Worm (Caenorhabditis elegans) whole organism, L4 larva: ENCODE measurements around the gene best-6.
"Not testable (repeated sequence)": the region's sequence is repeated elsewhere in the genome, so short reads cannot be mapped to it uniquely, and the experiment has no call there.

Experiments used
- F49E8.2 ChIP-seq: sonication (generic microtip); optimal IDR thresholded peaks from 2 replicates; lab custom pipeline; 2016; ENCODE audit warnings: missing compliant biosample characterization, mild to moderate bottlenecking, missing genetic modification characterization, borderline replicate concordance
- aha-1 ChIP-seq: fragments of 150-350 bp; peaks from one replicate; lab custom pipeline; 2014; ENCODE audit warnings: missing biosample characterization, missing genetic modification characterization
- arid-1 ChIP-seq: fragments of 200-800 bp; sonication (Bioruptor generic); conservative IDR thresholded peaks from 2 replicates; pipeline ENCODE4 v1.3.6; 2022; ENCODE audit warnings: missing genetic modification reagents, missing genetic modification characterization, missing compliant biosample characterization
- attf-4 ChIP-seq: sonication (generic microtip); optimal IDR thresholded peaks from 3 replicates; lab custom pipeline; 2017; ENCODE audit warnings: missing biosample characterization, missing genetic modification characterization
- ceh-62 ChIP-seq: sonication (generic microtip); optimal IDR thresholded peaks from 2 replicates; lab custom pipeline; 2017; ENCODE audit warnings: missing biosample characterization, missing genetic modification characterization
- ces-1 ChIP-seq: fragments of 150-350 bp; sonication (generic microtip); optimal IDR thresholded peaks from 4 replicates; lab custom pipeline; 2014; ENCODE audit warnings: missing biosample characterization, missing genetic modification reagents, missing genetic modification characterization
- daf-16 ChIP-seq, 3 experiments: sonication (generic microtip); optimal IDR thresholded peaks; 2 replicates each; lab custom pipeline; 2016 to 2017; ENCODE audit warnings: missing genetic modification characterization in 3 of 3, missing genetic modification reagents in 3 of 3, mild to moderate bottlenecking in 2 of 3, missing compliant biosample characterization in 2 of 3, missing biosample characterization in 1 of 3, moderate library complexity in 1 of 3
- dmd-9 ChIP-seq: fragments of 200-800 bp; sonication (Bioruptor generic); IDR thresholded peaks from 2 replicates; pipeline ENCODE4 v1.3.6; 2022; ENCODE audit warnings: missing genetic modification reagents, missing genetic modification characterization, missing compliant biosample characterization
- fos-1 ChIP-seq: fragments of 150-350 bp; optimal IDR thresholded peaks from 2 replicates; lab custom pipeline; 2014; ENCODE audit warnings: missing biosample characterization, missing genetic modification characterization
- hif-1 ChIP-seq, 2 experiments: sonication (generic microtip); optimal IDR thresholded peaks; 2 replicates each; lab custom pipeline; 2016 to 2017; ENCODE audit warnings: missing compliant biosample characterization in 2 of 2, missing genetic modification characterization in 2 of 2, missing genetic modification reagents in 2 of 2, missing genotype in 2 of 2, mild to moderate bottlenecking in 1 of 2
- hlh-11 ChIP-seq: fragments of 200-800 bp; sonication (Bioruptor generic); optimal IDR thresholded peaks from 2 replicates; lab custom pipeline; 2018; ENCODE audit warnings: mild to moderate bottlenecking, missing genetic modification characterization, missing compliant biosample characterization
- hmg-1.1 ChIP-seq: fragments of 200-800 bp; sonication (Bioruptor generic); IDR thresholded peaks from 2 replicates; pipeline ENCODE4 v1.3.6; 2022; ENCODE audit warnings: missing genetic modification reagents, missing genetic modification characterization, missing compliant biosample characterization
- lin-38 ChIP-seq: fragments of 200-800 bp; sonication (Bioruptor generic); IDR thresholded peaks from 2 replicates; pipeline ENCODE4 v1.3.6; 2022; ENCODE audit warnings: missing genetic modification reagents, missing genetic modification characterization, missing compliant biosample characterization
- lin-39 ChIP-seq: fragments of 150-350 bp; optimal IDR thresholded peaks from 2 replicates; lab custom pipeline; 2014; ENCODE audit warnings: missing biosample characterization, missing genetic modification reagents, missing genetic modification characterization
- lsy-2 ChIP-seq, 2 experiments: fragments of 150-350 bp in 1 of 2; sonication (generic microtip) in 1 of 2; optimal IDR thresholded peaks; 2 replicates each; lab custom pipeline; 2014 to 2017; ENCODE audit warnings: missing biosample characterization in 2 of 2, missing genetic modification characterization in 2 of 2
- nhr-237 ChIP-seq: sonication (generic microtip); optimal IDR thresholded peaks from 2 replicates; lab custom pipeline; 2017; ENCODE audit warnings: missing biosample characterization, missing genetic modification characterization
- nhr-28 ChIP-seq: fragments of 150-350 bp; optimal IDR thresholded peaks from 2 replicates; lab custom pipeline; 2014; ENCODE audit warnings: missing biosample characterization, missing genetic modification characterization
- nhr-48 ChIP-seq: sonication (generic microtip); optimal IDR thresholded peaks from 2 replicates; lab custom pipeline; 2016; ENCODE audit warnings: mild to moderate bottlenecking, missing genetic modification characterization, missing compliant biosample characterization
- nhr-6 ChIP-seq: fragments of 150-350 bp; optimal IDR thresholded peaks from 2 replicates; lab custom pipeline; 2014; ENCODE audit warnings: missing biosample characterization, missing genetic modification characterization
- pha-4 ChIP-seq, 2 experiments: fragments of 150-350 bp in 1 of 2; fragments of 200-800 bp in 1 of 2; sonication (Bioruptor generic) in 1 of 2; IDR thresholded peaks in 1 of 2; optimal IDR thresholded peaks in 1 of 2; 2 replicates each; pipeline versions ENCODE4 v1.3.6 to Lab custom; 2014 to 2022; ENCODE audit warnings: missing genetic modification characterization in 2 of 2, missing genetic modification reagents in 2 of 2, missing biosample characterization in 1 of 2, missing compliant biosample characterization in 1 of 2
- set-16 ChIP-seq: fragments of 200-800 bp; sonication (Bioruptor generic); IDR thresholded peaks from 2 replicates; pipeline ENCODE4 v1.3.6; 2022; ENCODE audit warnings: missing genetic modification reagents, missing genetic modification characterization, missing compliant biosample characterization
- skn-1 ChIP-seq: fragments of 150-350 bp; optimal IDR thresholded peaks from 2 replicates; lab custom pipeline; 2014; ENCODE audit warnings: missing biosample characterization, missing genetic modification characterization
- unc-62 ChIP-seq, 3 experiments: fragments of 150-350 bp in 1 of 3; sonication (generic microtip); optimal IDR thresholded peaks in 2 of 3; peaks in 1 of 3; 1 replicate in 1 of 3; 2 replicates in 2 of 3; lab custom pipeline; 2014 to 2017; ENCODE audit warnings: missing biosample characterization in 3 of 3, missing genetic modification characterization in 3 of 3, missing genetic modification reagents in 3 of 3, missing genotype in 1 of 3
- vab-7 ChIP-seq: fragments of 200-800 bp; sonication (Bioruptor generic); IDR thresholded peaks from 2 replicates; pipeline ENCODE4 v1.3.6; 2022; ENCODE audit warnings: missing genetic modification reagents, missing genetic modification characterization, missing compliant biosample characterization
- zfp-2 ChIP-seq: sonication (generic microtip); optimal IDR thresholded peaks from 2 replicates; lab custom pipeline; 2016; ENCODE audit warnings: mild to moderate bottlenecking, missing genetic modification characterization, missing compliant biosample characterization
- zfp-3 ChIP-seq: fragments of 200-800 bp; sonication (Bioruptor generic); conservative IDR thresholded peaks from 2 replicates; pipeline ENCODE4 v1.3.6; 2022; ENCODE audit warnings: missing genetic modification reagents, missing genetic modification characterization, missing compliant biosample characterization
- zip-2 ChIP-seq: fragments of 150-350 bp; optimal IDR thresholded peaks from 2 replicates; lab custom pipeline; 2014; ENCODE audit warnings: missing biosample characterization, missing genetic modification characterization
- ztf-11 ChIP-seq: fragments of 150-350 bp; optimal IDR thresholded peaks from 2 replicates; lab custom pipeline; 2014; ENCODE audit warnings: missing biosample characterization, missing genetic modification characterization

best-6 gene

ce11 chrIV:5028978-5029377, at the start of gene best-6, which contains the start of gene C09B9.2:
Gene best-6, minus strand, starts transcription at chrIV:5029078.
Gene C09B9.2, plus strand, starts transcription at chrIV:5029291.
- TF ChIP-seq unc-62 (GFP tag; optimal IDR thresholded peaks at IDR 0.05 in 1 of 2; lab: Kevin White, UChicago) (peak in 1 of 2 experiments; percentile 87), unc-62 (tag; optimal IDR thresholded peaks at IDR 0.05; lab: Kevin White, UChicago) (no peak), attf-4 (tag; lab: Kevin White, UChicago) (no peak), lin-38 (no peak), pha-4 (GFP tag; IDR thresholded peaks at IDR 0.05; lab: Robert Waterston, UW) (no peak), pha-4 (tag; optimal IDR thresholded peaks at IDR 0.05; lab: Kevin White, UChicago) (no peak), daf-16 (GFP tag; optimal IDR thresholded peaks at IDR 0.05; lab: Kevin White, UChicago) (no peak), daf-16 (tag; optimal IDR thresholded peaks at IDR 0.05; lab: Kevin White, UChicago) (no peak), ces-1 (GFP tag; lab: Kevin White, UChicago) (no peak)
- TF ChIP-seq, all 104 proteins: peak for 1

ce11 chrIV:5077918-5078317, 49.0 kb upstream of the best-6 start:
- TF ChIP-seq ceh-62 (tag; lab: Kevin White, UChicago) (no peak), nhr-6 (tag; lab: Kevin White, UChicago) (peak; percentile 56), zfp-2 (tag; lab: Kevin White, UChicago) (no peak), ztf-11 (tag; lab: Kevin White, UChicago) (no peak), set-16 (GFP tag; lab: Robert Waterston, UW) (no peak), hlh-11 (no peak), unc-62 (GFP tag; optimal IDR thresholded peaks at IDR 0.05 in 1 of 2; lab: Kevin White, UChicago) (peak in 1 of 2 experiments; percentile 63), unc-62 (tag; optimal IDR thresholded peaks at IDR 0.05; lab: Kevin White, UChicago) (no peak), lsy-2 (tag; optimal IDR thresholded peaks at IDR 0.05; lab: Kevin White, UChicago) (no peak), hif-1 (tag; optimal IDR thresholded peaks at IDR 0.05; lab: Kevin White, UChicago) (no peak), hmg-1.1 (0 out of 2 replicates have a peak, but pooled peaks have one; percentile 29), dmd-9 (GFP tag; lab: Robert Waterston, UW) (no peak), zfp-3 (no peak), vab-7 (no peak), aha-1 (tag; lab: Kevin White, UChicago) (peak; percentile 85)
- TF ChIP-seq, all 104 proteins: peak for 4

- TF ChIP-seq nhr-28 (tag; lab: Kevin White, UChicago) (no peak), daf-16 (GFP tag; optimal IDR thresholded peaks at IDR 0.05; lab: Kevin White, UChicago) (peak in 1 of 2 experiments; percentile 60), daf-16 (tag; optimal IDR thresholded peaks at IDR 0.05; lab: Kevin White, UChicago) (no peak), fos-1 (tag; lab: Kevin White, UChicago) (no peak), nhr-48 (tag; lab: Kevin White, UChicago) (no peak)
- TF ChIP-seq, all 104 proteins: peak for 1
Measured at ce11 chrIV:5076607-5077006, 47.7 kb upstream of the best-6 start.

ce11 chrIV:5073836-5074235, 45.0 kb upstream of the best-6 start:
- TF ChIP-seq nhr-237 (no peak), arid-1 (GFP tag; lab: Robert Waterston, UW) (no peak), ceh-62 (tag; lab: Kevin White, UChicago) (no peak), F49E8.2 (tag; lab: Kevin White, UChicago) (no peak), lin-39 (tag; lab: Kevin White, UChicago) (no peak), unc-62 (GFP tag; optimal IDR thresholded peaks at IDR 0.05 in 1 of 2; lab: Kevin White, UChicago) (peak in 1 of 2 experiments; percentile 16), unc-62 (tag; optimal IDR thresholded peaks at IDR 0.05; lab: Kevin White, UChicago) (no peak), skn-1 (tag; lab: Kevin White, UChicago) (no peak), zip-2 (tag; lab: Kevin White, UChicago) (no peak)
- TF ChIP-seq, all 104 proteins: peak for 1

- TF ChIP-seq hlh-11; nhr-6 (tag; lab: Kevin White, UChicago); nhr-48 (tag; lab: Kevin White, UChicago): not testable (repeated sequence)
Measured at ce11 chrIV:5070593-5070992, 41.7 kb upstream of the best-6 start, which contains the start of gene C02B10.6. Gene C02B10.6, plus strand, starts transcription at chrIV:5070893.
